Worm (Caenorhabditis elegans) whole organism, mixed stage, embryonic: ENCODE data around the gene C16C8.9.
A peak's percentile ranks its signal among the peaks of the same experiment; 100 is the strongest.

ENCODE experiments used
- blmp-1 ChIP-seq: fragments of 150-350 bp; optimal IDR thresholded peaks from 2 replicates; lab custom pipeline; 2014; ENCODE audit warnings: missing biosample characterization, missing genetic modification characterization
- ceh-39 ChIP-seq: fragments of 150-350 bp; optimal IDR thresholded peaks from 2 replicates; lab custom pipeline; 2014; ENCODE audit warnings: missing biosample characterization, missing genetic modification characterization
- ceh-43 ChIP-seq: fragments of 200-800 bp; sonication (Bioruptor generic); optimal IDR thresholded peaks from 2 replicates; lab custom pipeline; 2018; ENCODE audit warnings: mild to moderate bottlenecking, missing genetic modification characterization, moderate library complexity, missing compliant biosample characterization
- ceh-83 ChIP-seq: fragments of 200-800 bp; sonication (Bioruptor generic); optimal IDR thresholded peaks from 2 replicates; lab custom pipeline; 2018; ENCODE audit warnings: mild to moderate bottlenecking, missing genetic modification characterization, missing compliant biosample characterization
- ces-1 ChIP-seq: fragments of 150-350 bp; optimal IDR thresholded peaks from 2 replicates; lab custom pipeline; 2014; ENCODE audit warnings: missing biosample characterization, missing genetic modification reagents, missing genetic modification characterization
- cnd-1 ChIP-seq: fragments of 200-800 bp; sonication (Bioruptor generic); optimal IDR thresholded peaks from 2 replicates; lab custom pipeline; 2018; ENCODE audit warnings: mild to moderate bottlenecking, missing genetic modification characterization, missing compliant biosample characterization
- elt-1 ChIP-seq: sonication (generic microtip); optimal IDR thresholded peaks from 2 replicates; lab custom pipeline; 2017; ENCODE audit warnings: missing genetic modification characterization, mild to moderate bottlenecking, missing compliant biosample characterization, antibody characterized with exemption, moderate library complexity, borderline replicate concordance; ENCODE audit not compliant: insufficient read depth
- elt-3 ChIP-seq: fragments of 150-350 bp; optimal IDR thresholded peaks from 2 replicates; lab custom pipeline; 2014; ENCODE audit warnings: missing biosample characterization, missing genetic modification characterization
- flh-1 ChIP-seq: fragments of 200-800 bp; sonication (Bioruptor generic); optimal IDR thresholded peaks from 2 replicates; lab custom pipeline; 2018; ENCODE audit warnings: mild to moderate bottlenecking, missing genetic modification characterization, moderate library complexity, missing compliant biosample characterization
- ham-2 ChIP-seq: fragments of 200-800 bp; sonication (Bioruptor generic); optimal IDR thresholded peaks from 2 replicates; lab custom pipeline; 2018; ENCODE audit warnings: mild to moderate bottlenecking, missing genetic modification characterization, missing compliant biosample characterization
- hlh-1 ChIP-seq: fragments of 150-350 bp; optimal IDR thresholded peaks from 2 replicates; lab custom pipeline; 2014; ENCODE audit warnings: missing biosample characterization, missing genetic modification reagents, missing genetic modification characterization
- lin-13 ChIP-seq: fragments of 150-350 bp; optimal IDR thresholded peaks from 2 replicates; lab custom pipeline; 2014; ENCODE audit warnings: missing biosample characterization, missing genetic modification characterization
- lin-32 ChIP-seq: fragments of 200-800 bp; sonication (Bioruptor generic); optimal IDR thresholded peaks from 2 replicates; lab custom pipeline; 2018; ENCODE audit warnings: mild to moderate bottlenecking, missing genetic modification characterization, missing compliant biosample characterization
- lsy-2 ChIP-seq: fragments of 150-350 bp; optimal IDR thresholded peaks from 2 replicates; lab custom pipeline; 2014; ENCODE audit warnings: missing biosample characterization, missing genetic modification characterization
- mab-5 ChIP-seq: fragments of 150-350 bp; optimal IDR thresholded peaks from 2 replicates; lab custom pipeline; 2014; ENCODE audit warnings: missing biosample characterization, missing genetic modification characterization
- mep-1 ChIP-seq: fragments of 150-350 bp; optimal IDR thresholded peaks from 2 replicates; lab custom pipeline; 2017; ENCODE audit warnings: missing biosample characterization, missing genetic modification reagents, missing genetic modification characterization, inconsistent platforms
- mls-2 ChIP-seq: sonication (generic microtip); optimal IDR thresholded peaks from 2 replicates; lab custom pipeline; 2016; ENCODE audit warnings: mild to moderate bottlenecking, missing genetic modification characterization, moderate library complexity, missing compliant biosample characterization
- nhr-237 ChIP-seq: fragments of 150-350 bp; optimal IDR thresholded peaks from 2 replicates; lab custom pipeline; 2014; ENCODE audit warnings: missing biosample characterization, missing genetic modification characterization
- nhr-28 ChIP-seq: fragments of 150-350 bp; optimal IDR thresholded peaks from 2 replicates; lab custom pipeline; 2014; ENCODE audit warnings: missing biosample characterization, missing genetic modification characterization
- nhr-76 ChIP-seq: sonication (generic microtip); optimal IDR thresholded peaks from 2 replicates; lab custom pipeline; 2017; ENCODE audit warnings: missing biosample characterization, missing genetic modification characterization
- pha-4 ChIP-seq: fragments of 150-350 bp; optimal IDR thresholded peaks from 2 replicates; lab custom pipeline; 2018; ENCODE audit warnings: missing biosample characterization, missing genetic modification reagents, missing genetic modification characterization
- sem-2 ChIP-seq: fragments of 200-800 bp; sonication (Bioruptor generic); optimal IDR thresholded peaks from 2 replicates; lab custom pipeline; 2018; ENCODE audit warnings: mild to moderate bottlenecking, missing genetic modification characterization, missing compliant biosample characterization
- snpc-4 ChIP-seq: fragments of 150-350 bp; optimal IDR thresholded peaks from 2 replicates; lab custom pipeline; 2014; ENCODE audit warnings: missing biosample characterization, missing genetic modification characterization
- sptf-1 ChIP-seq: sonication (generic microtip); optimal IDR thresholded peaks from 2 replicates; lab custom pipeline; 2017; ENCODE audit warnings: mild to moderate bottlenecking, missing genetic modification characterization, moderate library complexity, missing compliant biosample characterization
- tbx-8 ChIP-seq: fragments of 200-800 bp; sonication (Bioruptor generic); optimal IDR thresholded peaks from 2 replicates; lab custom pipeline; 2018; ENCODE audit warnings: mild to moderate bottlenecking, missing genetic modification characterization, moderate library complexity, missing compliant biosample characterization
- unc-120 ChIP-seq: sonication (generic microtip); optimal IDR thresholded peaks from 2 replicates; lab custom pipeline; 2017; ENCODE audit warnings: missing genetic modification characterization, missing compliant biosample characterization; ENCODE audit not compliant: poor library complexity, severe bottlenecking
- unc-39 ChIP-seq: fragments of 150-350 bp; optimal IDR thresholded peaks from 2 replicates; lab custom pipeline; 2014; ENCODE audit warnings: missing biosample characterization, missing genetic modification characterization
- unc-62 ChIP-seq: fragments of 150-350 bp; optimal IDR thresholded peaks from 2 replicates; lab custom pipeline; 2014; ENCODE audit warnings: missing biosample characterization, missing genetic modification reagents, missing genetic modification characterization
- zip-8 ChIP-seq: fragments of 150-350 bp; optimal IDR thresholded peaks from 2 replicates; lab custom pipeline; 2014; ENCODE audit warnings: missing biosample characterization, missing genetic modification characterization
- ztf-11 ChIP-seq: fragments of 150-350 bp; optimal IDR thresholded peaks from 2 replicates; lab custom pipeline; 2014; ENCODE audit warnings: missing biosample characterization, missing genetic modification characterization

Gene C16C8.9

ce11 chrII:3428158-3428704, 34.8 kb downstream of the C16C8.9 start:
- no peak for TF ChIP-seq nhr-76 (tag; lab: Kevin White, UChicago)
- peak; percentile 71 for TF ChIP-seq ces-1
- no peak for TF ChIP-seq nhr-237
- TF ChIP-seq ceh-83 (GFP tag; lab: Kevin White, UChicago) = no peak
- no peak for TF ChIP-seq tbx-8 (GFP tag; lab: Kevin White, UChicago)
- TF ChIP-seq nhr-28 (tag; lab: Kevin White, UChicago) = no peak
- TF ChIP-seq mab-5 (tag; lab: Kevin White, UChicago) = no peak
- TF ChIP-seq unc-62 (GFP tag; lab: Kevin White, UChicago) = no peak
- peak; percentile 16 for TF ChIP-seq sptf-1 (tag; lab: Kevin White, UChicago)
- TF ChIP-seq mep-1 (tag; lab: Kevin White, UChicago) = no peak
- no peak for TF ChIP-seq elt-3 (tag; lab: Kevin White, UChicago)
- no peak for TF ChIP-seq lsy-2
- TF ChIP-seq flh-1 (GFP tag; lab: Kevin White, UChicago) = no peak
- TF ChIP-seq zip-8 (tag; lab: Kevin White, UChicago) = no peak
- no peak for TF ChIP-seq unc-120 (tag; lab: Kevin White, UChicago)
- no peak for TF ChIP-seq hlh-1 (tag; lab: Kevin White, UChicago)

ce11 chrII:3425433-3425832, 37.6 kb downstream of the C16C8.9 start, which contains the start of gene nep-11:
Gene nep-11, minus strand, starts transcription at chrII:3425533.
- TF ChIP-seq nhr-76 (tag; lab: Kevin White, UChicago) = no peak
- no peak for TF ChIP-seq mls-2 (tag; lab: Kevin White, UChicago)
- no peak for TF ChIP-seq mep-1 (tag; lab: Kevin White, UChicago)
- no peak for TF ChIP-seq unc-39 (tag; lab: Kevin White, UChicago)
- TF ChIP-seq lin-13 (tag; lab: Kevin White, UChicago) = no peak
- TF ChIP-seq nhr-28 (tag; lab: Kevin White, UChicago) = no peak
- no peak for TF ChIP-seq nhr-237
- no peak for TF ChIP-seq sem-2 (GFP tag; lab: Kevin White, UChicago)
- TF ChIP-seq ces-1 = no peak
- no peak for TF ChIP-seq ham-2 (GFP tag; lab: Kevin White, UChicago)
- TF ChIP-seq unc-62 (GFP tag; lab: Kevin White, UChicago) = no peak
- TF ChIP-seq tbx-8 (GFP tag; lab: Kevin White, UChicago) = no peak
- TF ChIP-seq ceh-39 (tag; lab: Kevin White, UChicago) = no peak
- no peak for TF ChIP-seq lin-32 (GFP tag; lab: Kevin White, UChicago)

ce11 chrII:3422938-3423337, 40.1 kb downstream of the C16C8.9 start:
- TF ChIP-seq blmp-1 (tag; lab: Kevin White, UChicago) (no peak), ceh-43 (no peak), mls-2 (tag; lab: Kevin White, UChicago) (no peak), lsy-2 (no peak), mep-1 (tag; lab: Kevin White, UChicago) (no peak), mab-5 (tag; lab: Kevin White, UChicago) (no peak), elt-1 (no peak), hlh-1 (tag; lab: Kevin White, UChicago) (no peak), sem-2 (GFP tag; lab: Kevin White, UChicago) (no peak)

- TF ChIP-seq lin-32 (GFP tag; lab: Kevin White, UChicago) (no peak), lsy-2 (no peak), unc-62 (GFP tag; lab: Kevin White, UChicago) (no peak), sptf-1 (tag; lab: Kevin White, UChicago) (no peak), lin-13 (tag; lab: Kevin White, UChicago) (no peak), elt-3 (tag; lab: Kevin White, UChicago) (no peak), mls-2 (tag; lab: Kevin White, UChicago) (no peak), cnd-1 (tag; lab: Kevin White, UChicago) (no peak), pha-4 (tag; lab: Kevin White, UChicago) (no peak), nhr-28 (tag; lab: Kevin White, UChicago) (no peak), mab-5 (tag; lab: Kevin White, UChicago) (no peak), nhr-237 (no peak)
Observed at ce11 chrII:3416528-3416927, 46.5 kb downstream of the C16C8.9 start, which contains the start of gene nep-6. Gene nep-6, plus strand, starts transcription at chrII:3416828.

ce11 chrII:3414383-3414910, 48.5 kb downstream of the C16C8.9 start, which contains the start of the genes F18A12.7 and F18A12.2:
Gene F18A12.7, minus strand, starts transcription at chrII:3414483.
Gene F18A12.2, plus strand, starts transcription at chrII:3414860.
- TF ChIP-seq ham-2 (GFP tag; lab: Kevin White, UChicago) (no peak), ztf-11 (tag; lab: Kevin White, UChicago) (no peak), snpc-4 (tag; lab: Kevin White, UChicago) (no peak), blmp-1 (tag; lab: Kevin White, UChicago) (no peak), unc-120 (tag; lab: Kevin White, UChicago) (no peak)
- TF ChIP-seq, all 35 proteins: peak for 0
